Worm (Caenorhabditis elegans): Measurements from ENCODE around the gene smrd-1.

smrd-1 gene

ce11 chrIII:10463653-10464052, 27.9 kb upstream of the smrd-1 start:
- TF ChIP-seq unc-42 (tag; optimal IDR thresholded peaks at IDR 0.05), result no peak
- TF ChIP-seq nfya-1 (tag; optimal IDR thresholded peaks at IDR 0.05), result peak; percentile 31
- no peak for TF ChIP-seq tbx-7 (tag; optimal IDR thresholded peaks at IDR 0.05)
- peak; percentile 8 for TF ChIP-seq ceh-18 (tag; optimal IDR thresholded peaks at IDR 0.05)

ce11 chrIII:10462935-10463548, 27.3 kb upstream of the smrd-1 start:
- TF ChIP-seq K09A11.1 (tag; optimal IDR thresholded peaks at IDR 0.05; ENCODE audit: insufficient read depth), result no peak
- TF ChIP-seq hlh-15 (tag; optimal IDR thresholded peaks at IDR 0.05), result no peak
- TF ChIP-seq mec-3 (tag; optimal IDR thresholded peaks at IDR 0.05; ENCODE audit: borderline replicate concordance), result no peak
- TF ChIP-seq ceh-45 (GFP tag; IDR thresholded peaks at IDR 0.05), result no peak
- TF ChIP-seq sdc-2 (tag; optimal IDR thresholded peaks at IDR 0.05), result no peak
- no peak for TF ChIP-seq tbx-7 (tag; optimal IDR thresholded peaks at IDR 0.05)
- TF ChIP-seq sox-2 (GFP tag; IDR thresholded peaks at IDR 0.05), result no peak
- TF ChIP-seq F13H6.1 (tag; optimal IDR thresholded peaks at IDR 0.05), result no peak
- no peak for TF ChIP-seq fkh-6 (tag; optimal IDR thresholded peaks at IDR 0.05)
- TF ChIP-seq madf-2 (tag; optimal IDR thresholded peaks at IDR 0.05), result no peak
- no peak for TF ChIP-seq nfya-1 (tag; optimal IDR thresholded peaks at IDR 0.05)
- TF ChIP-seq nhr-11 (tag; optimal IDR thresholded peaks at IDR 0.05), result no peak
- TF ChIP-seq unc-55 (GFP tag; optimal IDR thresholded peaks at IDR 0.05), result no peak
- TF ChIP-seq ama-1 (optimal IDR thresholded peaks at IDR 0.05), result no peak
- no peak for TF ChIP-seq nhr-232 (tag; optimal IDR thresholded peaks at IDR 0.05)
- no peak for TF ChIP-seq ceh-9 (tag; optimal IDR thresholded peaks at IDR 0.05)
- no peak for TF ChIP-seq che-1 (tag; optimal IDR thresholded peaks at IDR 0.05)

DNA sequence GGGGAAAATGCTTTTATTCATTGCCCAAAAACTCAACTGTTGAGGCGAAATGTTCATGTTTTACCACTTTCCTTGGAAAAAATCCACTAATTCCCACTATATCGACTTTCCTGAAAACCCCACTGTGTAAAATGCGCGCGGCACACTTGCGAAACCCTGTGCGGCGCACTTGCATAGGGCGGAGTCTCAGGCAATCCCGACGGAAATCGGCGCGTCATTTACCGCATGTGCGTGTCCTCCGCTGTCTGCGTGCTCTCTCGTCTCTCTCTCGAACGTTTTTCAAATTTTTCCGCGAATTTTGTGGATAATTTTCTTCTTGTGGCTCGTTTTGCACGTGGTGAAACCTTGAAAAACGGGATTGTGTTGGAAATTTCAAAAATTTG, 25.4 kb upstream of the smrd-1 start, which contains the start of gene atx-2:
Gene atx-2, plus strand, starts transcription at position 226 of the 383 bp plus-strand sequence.
- peak; percentile 99 for TF ChIP-seq elt-2 (tag; optimal IDR thresholded peaks at IDR 0.05)
- TF ChIP-seq npax-4 (tag; optimal IDR thresholded peaks at IDR 0.05), result peak; percentile 89
- TF ChIP-seq mec-3 (tag; optimal IDR thresholded peaks at IDR 0.05; ENCODE audit: borderline replicate concordance), result peak; percentile 96
- peak; percentile 98 for TF ChIP-seq unc-3 (GFP tag; conservative IDR thresholded peaks at IDR 0.05)
- TF ChIP-seq unc-3 (tag; optimal IDR thresholded peaks at IDR 0.05), result peak; percentile 99
- peak; percentile 99 for TF ChIP-seq rnt-1 (tag; optimal IDR thresholded peaks at IDR 0.05)
- TF ChIP-seq ceh-19 (GFP tag; optimal IDR thresholded peaks at IDR 0.05), result peak; percentile 98
- peak; percentile 99 for TF ChIP-seq ceh-14 (tag; optimal IDR thresholded peaks at IDR 0.05)
- peak; percentile 90 for TF ChIP-seq tbx-7 (tag; optimal IDR thresholded peaks at IDR 0.05)
- TF ChIP-seq odd-2 (tag; optimal IDR thresholded peaks at IDR 0.05), result peak; percentile 92
- no peak for TF ChIP-seq pax-1 (tag; optimal IDR thresholded peaks at IDR 0.05)
- TF ChIP-seq ceh-24 (tag; optimal IDR thresholded peaks at IDR 0.05), result peak; percentile 93
- TF ChIP-seq pat-9 (tag; optimal IDR thresholded peaks at IDR 0.05), result peak; percentile 98
- peak; percentile 93 for TF ChIP-seq Y22D7AL.16 (tag; optimal IDR thresholded peaks at IDR 0.05)
- no peak for TF ChIP-seq ama-1 (optimal IDR thresholded peaks at IDR 0.05)
- TF ChIP-seq fkh-10 (GFP tag; optimal IDR thresholded peaks at IDR 0.05), result peak; percentile 93
- TF ChIP-seq pha-4 (tag; optimal IDR thresholded peaks at IDR 0.05), result no peak
- TF ChIP-seq ceh-31 (tag; optimal IDR thresholded peaks at IDR 0.05), result peak; percentile 99
- TF ChIP-seq K09A11.1 (tag; optimal IDR thresholded peaks at IDR 0.05; ENCODE audit: insufficient read depth), result peak; percentile 98
- TF ChIP-seq sox-2 (GFP tag; IDR thresholded peaks at IDR 0.05), result peak; percentile 94
- peak; percentile 95 for TF ChIP-seq C08G9.2 (tag; optimal IDR thresholded peaks at IDR 0.05)
- TF ChIP-seq T23F11.4 (GFP tag; optimal IDR thresholded peaks at IDR 0.05), result peak; percentile 97
- peak; percentile 97 for TF ChIP-seq dmd-4 (tag; optimal IDR thresholded peaks at IDR 0.05; ENCODE audit: borderline replicate concordance)
- TF ChIP-seq ceh-22 (tag; optimal IDR thresholded peaks at IDR 0.05), result peak; percentile 98
- peak; percentile 94 for TF ChIP-seq lin-11 (tag; optimal IDR thresholded peaks at IDR 0.05)
- peak; percentile 99 for TF ChIP-seq ceh-45 (GFP tag; IDR thresholded peaks at IDR 0.05)
- TF ChIP-seq ahr-1 (tag; optimal IDR thresholded peaks at IDR 0.05), result peak; percentile 99
- peak; percentile 94 for TF ChIP-seq ceh-18 (tag; optimal IDR thresholded peaks at IDR 0.05)
- TF ChIP-seq hlh-8 (tag; optimal IDR thresholded peaks at IDR 0.05), result peak; percentile 99
- peak; percentile 99 for TF ChIP-seq sox-4 (tag; optimal IDR thresholded peaks at IDR 0.05)
- TF ChIP-seq hlh-13 (GFP tag; optimal IDR thresholded peaks at IDR 0.05), result peak; percentile 87
- TF ChIP-seq ref-2 (tag; optimal IDR thresholded peaks at IDR 0.05), result peak; percentile 99
- peak; percentile 98 for TF ChIP-seq ztf-16 (tag; optimal IDR thresholded peaks at IDR 0.05)
- TF ChIP-seq gmeb-2 (tag; optimal IDR thresholded peaks at IDR 0.05), result peak; percentile 98
- TF ChIP-seq nfya-1 (tag; optimal IDR thresholded peaks at IDR 0.05), result peak; percentile 98
- TF ChIP-seq unc-86 (tag; optimal IDR thresholded peaks at IDR 0.05), result peak; percentile 98
- TF ChIP-seq lim-6 (tag; optimal IDR thresholded peaks at IDR 0.05), result peak; percentile 98
